Worm (Caenorhabditis elegans): ENCODE data around the gene K08E5.1.

DNA sequence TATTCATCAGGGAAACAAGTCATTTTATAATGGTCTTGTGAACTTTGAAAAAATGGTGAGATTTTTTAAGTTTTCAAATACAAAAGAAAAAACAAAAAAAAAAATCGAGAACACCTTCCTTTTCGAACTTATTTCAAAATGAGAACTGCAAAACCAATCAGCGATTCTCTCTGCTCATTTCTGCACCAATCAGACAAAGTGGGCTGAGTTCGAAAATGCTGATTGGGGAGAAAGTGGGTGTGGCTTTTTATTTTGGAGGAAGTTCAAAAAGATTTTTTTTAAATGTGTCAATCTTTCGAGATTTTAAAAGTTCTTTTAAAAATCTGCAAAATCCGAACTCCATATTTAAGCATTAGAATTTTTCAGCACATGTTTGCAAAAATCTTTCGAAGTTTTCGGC lies 48.0 kb upstream of the K08E5.1 start:
- TF ChIP-seq F13C5.2 (tag; optimal IDR thresholded peaks at IDR 0.05) = no peak
- no peak for TF ChIP-seq B0310.2 (tag; optimal IDR thresholded peaks at IDR 0.05)
- TF ChIP-seq ama-1 (optimal IDR thresholded peaks at IDR 0.05) = no peak
- TF ChIP-seq ceh-13 (GFP tag; optimal IDR thresholded peaks at IDR 0.05) = no peak
- TF ChIP-seq scrt-1 (GFP tag; IDR thresholded peaks at IDR 0.05) = no peak
- TF ChIP-seq sea-1 (GFP tag; conservative IDR thresholded peaks at IDR 0.05) = no peak
- no peak for TF ChIP-seq hmg-4 (GFP tag; optimal IDR thresholded peaks at IDR 0.05)
- no peak for TF ChIP-seq ceh-36 (tag; optimal IDR thresholded peaks at IDR 0.05)
- TF ChIP-seq hmbx-1 (tag; optimal IDR thresholded peaks at IDR 0.05) = no peak
- no peak for TF ChIP-seq pes-1 (GFP tag; IDR thresholded peaks at IDR 0.05)
- no peak for TF ChIP-seq aly-1 (tag; optimal IDR thresholded peaks at IDR 0.05)
